Worm (Caenorhabditis elegans) whole organism, midembryonic: ENCODE measurements around the gene F59E12.15.

Source experiments
- T22C8.4 ChIP-seq: fragments of 200-800 bp; sonication (Bioruptor generic); IDR thresholded peaks from 2 replicates; pipeline ENCODE4 v1.3.6; 2022; ENCODE audit warnings: missing genetic modification characterization, missing compliant biosample characterization
- cog-1 ChIP-seq: sonication (generic microtip); optimal IDR thresholded peaks from 2 replicates; lab custom pipeline; 2016; ENCODE audit warnings: missing genetic modification characterization, missing compliant biosample characterization
- flt-1 ChIP-seq: fragments of 200-800 bp; sonication (Bioruptor generic); IDR thresholded peaks from 2 replicates; pipeline ENCODE4 v1.3.6; 2022; ENCODE audit warnings: missing genetic modification characterization, missing compliant biosample characterization
- klf-2 ChIP-seq: fragments of 200-800 bp; sonication (Bioruptor generic); conservative IDR thresholded peaks from 2 replicates; pipeline ENCODE4 v1.3.6; 2022; ENCODE audit warnings: missing genetic modification reagents, missing genetic modification characterization, missing compliant biosample characterization
- med-1 ChIP-seq: sonication (generic microtip); optimal IDR thresholded peaks from 2 replicates; lab custom pipeline; 2017; ENCODE audit warnings: missing genetic modification characterization, mild to moderate bottlenecking, missing compliant biosample characterization, antibody characterized with exemption, missing genetic modification reagents; ENCODE audit not compliant: insufficient read depth
- ref-1 ChIP-seq: fragments of 200-800 bp; sonication (Bioruptor generic); conservative IDR thresholded peaks from 2 replicates; pipeline ENCODE4 v1.3.6; 2022; ENCODE audit warnings: missing genetic modification reagents, missing genetic modification characterization, missing compliant biosample characterization
- tab-1 ChIP-seq: fragments of 200-800 bp; sonication (Bioruptor generic); IDR thresholded peaks from 2 replicates; pipeline ENCODE4 v1.3.6; 2022; ENCODE audit warnings: missing genetic modification characterization, missing compliant biosample characterization
- ztf-23 ChIP-seq: fragments of 200-800 bp; sonication (Bioruptor generic); IDR thresholded peaks from 2 replicates; pipeline ENCODE4 v1.3.6; 2022; ENCODE audit warnings: missing genetic modification reagents, missing genetic modification characterization, missing compliant biosample characterization
- ztf-29 ChIP-seq: fragments of 200-800 bp; sonication (Bioruptor generic); IDR thresholded peaks from 2 replicates; pipeline ENCODE4 v1.3.6; 2022; ENCODE audit warnings: missing genetic modification reagents, missing genetic modification characterization, missing compliant biosample characterization

Gene F59E12.15

DNA sequence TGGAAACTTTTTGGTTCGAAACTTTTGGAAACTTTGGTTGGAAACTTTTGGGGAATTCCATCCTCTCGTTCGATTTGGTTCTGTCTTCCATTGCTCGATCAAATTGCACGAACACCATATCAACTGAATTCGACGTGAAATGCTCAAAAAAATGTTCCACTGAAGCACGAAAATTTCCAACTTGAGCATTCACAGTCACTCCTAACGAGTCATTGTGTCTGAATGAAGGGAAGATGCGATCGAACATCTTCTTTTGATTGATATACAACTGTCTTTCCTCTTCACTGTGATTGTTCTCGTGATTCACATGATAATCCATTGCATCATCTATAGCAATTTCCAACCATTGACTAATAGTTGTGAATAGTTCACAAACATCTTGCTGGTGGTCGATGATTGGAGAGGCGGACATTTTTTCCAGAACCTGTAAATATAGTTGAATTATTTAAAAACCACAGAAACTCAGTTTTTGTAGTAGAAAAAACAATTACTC, at the start of gene F59E12.15:
Gene F59E12.15, minus strand, starts transcription at position 51 of the 493 bp plus-strand sequence.
- TF ChIP-seq cog-1 (tag; lab: Kevin White, UChicago), result no peak
- no peak for TF ChIP-seq ztf-23 (GFP tag; lab: Robert Waterston, UW)
- no peak for TF ChIP-seq klf-2 (GFP tag; lab: Robert Waterston, UW)
- TF ChIP-seq tab-1 (GFP tag; lab: Robert Waterston, UW), result no peak

DNA sequence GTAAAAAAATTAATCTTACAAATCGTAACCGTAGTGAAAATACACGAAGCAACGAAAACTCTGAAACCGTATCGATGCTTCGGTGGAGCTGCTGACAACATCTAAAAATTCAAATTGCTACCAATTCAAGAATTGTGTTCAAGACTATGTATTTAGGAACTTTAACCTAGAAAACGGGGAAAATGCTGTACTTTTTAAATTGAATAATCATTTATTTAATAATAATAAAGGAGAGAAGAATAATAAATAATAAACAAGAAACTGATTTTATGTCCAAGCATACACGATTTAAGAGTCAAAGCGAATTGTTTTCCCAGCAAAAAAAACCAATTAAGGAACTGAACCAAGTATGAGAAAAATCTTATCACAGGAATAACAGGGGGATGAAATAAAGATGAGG, 41.4 kb upstream of the F59E12.15 start, which contains the start of gene C25H3.17:
Gene C25H3.17, minus strand, starts transcription at position 101 of the 400 bp plus-strand sequence.
- TF ChIP-seq klf-2 (GFP tag; lab: Robert Waterston, UW), result no peak
- TF ChIP-seq flt-1, result no peak
- no peak for TF ChIP-seq tab-1 (GFP tag; lab: Robert Waterston, UW)
- TF ChIP-seq ref-1 (GFP tag; lab: Robert Waterston, UW), result no peak
- TF ChIP-seq T22C8.4 (GFP tag; lab: Robert Waterston, UW), result no peak
- TF ChIP-seq med-1, result no peak
- TF ChIP-seq ztf-29 (GFP tag; lab: Robert Waterston, UW), result no peak
- TF ChIP-seq cog-1 (tag; lab: Kevin White, UChicago), result no peak
- no peak for TF ChIP-seq ztf-23 (GFP tag; lab: Robert Waterston, UW)

DNA sequence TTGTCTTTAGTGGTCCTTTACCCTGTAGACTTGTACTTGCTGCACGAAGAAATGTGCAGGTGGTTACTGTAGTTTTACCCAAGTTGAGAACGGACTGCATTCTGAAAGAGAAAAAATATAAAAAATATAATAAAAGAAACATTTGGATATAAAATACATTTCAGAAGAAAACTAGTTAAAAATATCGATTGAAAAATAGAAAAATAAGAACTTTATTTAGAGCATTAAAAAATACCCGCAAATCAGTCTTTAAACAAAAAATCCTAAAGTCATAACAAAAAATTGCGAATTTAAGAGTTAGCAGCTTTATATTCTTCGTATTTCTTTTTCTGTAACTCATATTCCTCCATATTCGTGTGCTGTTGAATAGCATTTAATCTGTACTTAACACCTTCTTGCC, 40.7 kb upstream of the F59E12.15 start, which contains the start of gene C25H3.7:
Gene C25H3.7, minus strand, starts transcription at position 101 of the 400 bp plus-strand sequence.
- TF ChIP-seq ztf-29 (GFP tag; lab: Robert Waterston, UW), result no peak
- TF ChIP-seq cog-1 (tag; lab: Kevin White, UChicago), result no peak
- no peak for TF ChIP-seq T22C8.4 (GFP tag; lab: Robert Waterston, UW)

DNA sequence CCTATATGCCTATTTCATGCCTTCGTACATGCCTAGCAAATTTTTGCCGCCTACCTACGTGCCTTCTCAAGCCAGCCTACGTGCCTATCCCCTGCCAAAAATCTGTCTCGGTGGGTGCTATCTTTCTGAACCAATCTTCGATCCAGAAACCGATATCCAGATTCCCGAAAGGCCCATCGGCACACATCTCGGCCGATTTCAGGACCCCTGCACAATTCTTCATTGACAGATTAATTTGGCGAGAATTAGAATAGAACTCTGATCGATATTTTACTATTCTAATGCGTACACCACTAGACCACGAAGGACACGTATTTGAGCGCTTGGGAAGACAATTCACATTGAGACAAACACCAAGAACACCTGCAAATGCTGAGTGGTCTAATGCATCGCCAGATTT, 39.4 kb upstream of the F59E12.15 start:
- no peak for TF ChIP-seq tab-1 (GFP tag; lab: Robert Waterston, UW)
- no peak for TF ChIP-seq med-1
- TF ChIP-seq flt-1, result peak; percentile 74; the same call in 1 of the 2 replicates
- TF ChIP-seq ref-1 (GFP tag; lab: Robert Waterston, UW), result no peak

DNA sequence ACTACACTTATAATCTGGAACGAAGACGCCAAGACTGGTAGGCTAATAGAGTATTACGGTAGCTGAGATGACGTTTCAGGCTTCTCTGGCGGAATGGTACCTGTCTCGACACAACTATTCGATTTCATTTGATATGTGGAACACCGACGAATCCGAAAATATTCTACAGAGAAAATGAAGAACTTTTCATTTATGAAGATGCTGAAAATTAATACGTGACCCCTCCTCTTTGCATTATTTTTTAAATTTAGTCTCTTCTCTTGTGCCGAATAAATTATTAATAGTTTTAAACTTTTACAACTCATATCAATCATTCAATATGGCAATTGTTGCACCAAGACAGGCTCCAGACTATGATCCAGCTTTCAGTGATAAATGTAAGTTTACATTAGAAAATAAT, 37.8 kb upstream of the F59E12.15 start, which contains the start of gene C25H3.16:
Gene C25H3.16, plus strand, starts transcription at position 301 of the 400 bp plus-strand sequence.
- TF ChIP-seq cog-1 (tag; lab: Kevin White, UChicago) (no peak), ref-1 (GFP tag; lab: Robert Waterston, UW) (no peak), T22C8.4 (GFP tag; lab: Robert Waterston, UW) (no peak), med-1 (no peak), tab-1 (GFP tag; lab: Robert Waterston, UW) (no peak), klf-2 (GFP tag; lab: Robert Waterston, UW) (no peak), ztf-23 (GFP tag; lab: Robert Waterston, UW) (no peak), flt-1 (no peak), ztf-29 (GFP tag; lab: Robert Waterston, UW) (no peak)

DNA sequence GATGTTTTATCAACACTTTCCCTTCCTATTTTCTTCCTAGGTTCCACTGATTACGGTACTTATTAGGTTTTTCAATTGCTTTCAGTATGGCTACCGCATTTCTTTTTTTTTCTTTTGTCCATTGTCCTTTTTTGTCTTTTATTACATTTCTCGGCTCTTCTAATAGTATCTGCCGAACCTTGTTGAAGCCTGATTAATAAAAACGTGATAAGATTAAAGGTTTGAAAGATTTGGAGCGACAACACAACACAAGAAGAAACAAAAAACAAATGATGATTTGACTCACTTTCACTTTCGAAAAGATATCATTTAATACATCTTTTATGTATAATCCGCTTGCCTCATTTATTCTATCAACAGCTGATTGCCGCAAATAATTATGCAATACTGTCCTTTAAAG, 36.9 kb upstream of the F59E12.15 start, which contains the start of gene C25H3.15:
Gene C25H3.15, plus strand, starts transcription at position 301 of the 400 bp plus-strand sequence.
- TF ChIP-seq flt-1 (no peak), T22C8.4 (GFP tag; lab: Robert Waterston, UW) (no peak), cog-1 (tag; lab: Kevin White, UChicago) (no peak), tab-1 (GFP tag; lab: Robert Waterston, UW) (no peak), ztf-23 (GFP tag; lab: Robert Waterston, UW) (no peak), ref-1 (GFP tag; lab: Robert Waterston, UW) (no peak), ztf-29 (GFP tag; lab: Robert Waterston, UW) (no peak), med-1 (no peak), klf-2 (GFP tag; lab: Robert Waterston, UW) (no peak)

DNA sequence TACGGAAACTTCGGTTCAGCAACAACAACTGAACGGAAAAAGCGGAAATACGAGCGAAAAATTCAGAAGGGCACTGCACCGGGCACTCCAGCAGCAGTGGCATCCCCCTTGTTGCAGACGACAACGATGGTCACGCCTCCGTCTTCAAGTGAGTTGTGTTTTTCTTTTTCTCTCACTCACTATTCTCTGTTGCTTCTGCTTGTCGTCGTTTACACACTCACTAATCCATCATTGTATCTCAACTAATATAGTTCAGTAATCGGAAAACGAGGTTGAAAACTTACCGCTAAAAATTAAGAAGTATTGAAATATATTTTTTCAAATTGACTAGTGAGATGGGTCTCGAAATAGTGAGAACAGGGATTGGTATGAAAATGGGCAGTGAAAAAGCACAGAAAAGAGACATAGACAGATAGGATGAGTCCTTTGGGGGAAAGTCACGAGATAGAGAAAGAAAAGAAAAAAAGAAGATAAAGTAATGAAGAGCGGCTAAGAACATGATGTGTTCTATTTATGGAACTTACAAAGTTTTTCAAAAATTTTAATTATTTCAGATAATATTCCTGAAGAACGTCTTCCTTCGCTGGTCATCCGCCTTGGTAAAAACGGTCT, 35.1 kb upstream of the F59E12.15 start:
- no peak for TF ChIP-seq ztf-23 (GFP tag; lab: Robert Waterston, UW)

DNA sequence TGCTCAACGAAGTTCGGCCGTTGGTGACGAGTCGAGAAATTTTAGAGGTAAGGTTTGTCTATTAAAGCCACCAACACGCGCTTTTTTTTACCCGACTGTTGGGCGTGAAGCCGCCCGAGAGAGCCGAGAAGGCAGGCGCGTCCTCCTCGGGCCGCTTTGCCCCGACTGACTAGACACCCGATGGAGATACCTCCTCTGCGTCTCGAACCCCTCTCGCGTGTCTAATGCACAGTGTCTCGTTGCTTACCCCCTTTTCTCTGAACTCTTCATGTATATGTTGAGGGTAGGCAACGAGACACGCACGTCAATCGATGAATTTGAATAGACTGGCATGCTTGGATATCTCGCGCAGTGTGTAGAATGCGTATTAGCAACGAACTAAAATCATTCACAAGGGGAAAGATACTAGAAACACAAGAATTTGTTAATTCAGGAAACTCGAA, 33.6 kb upstream of the F59E12.15 start:
- TF ChIP-seq tab-1 (GFP tag; lab: Robert Waterston, UW), result peak; percentile 85
- TF ChIP-seq ztf-29 (GFP tag; lab: Robert Waterston, UW), result peak; percentile 95
- peak; percentile 95 for TF ChIP-seq flt-1
- TF ChIP-seq ref-1 (GFP tag; lab: Robert Waterston, UW), result peak; percentile 66
- TF ChIP-seq ztf-23 (GFP tag; lab: Robert Waterston, UW), result peak; percentile 91
- TF ChIP-seq klf-2 (GFP tag; lab: Robert Waterston, UW), result peak; percentile 73
- TF ChIP-seq cog-1 (tag; lab: Kevin White, UChicago), result peak; percentile 75
- TF ChIP-seq med-1, result no peak
- TF ChIP-seq T22C8.4 (GFP tag; lab: Robert Waterston, UW), result peak; percentile 86

DNA sequence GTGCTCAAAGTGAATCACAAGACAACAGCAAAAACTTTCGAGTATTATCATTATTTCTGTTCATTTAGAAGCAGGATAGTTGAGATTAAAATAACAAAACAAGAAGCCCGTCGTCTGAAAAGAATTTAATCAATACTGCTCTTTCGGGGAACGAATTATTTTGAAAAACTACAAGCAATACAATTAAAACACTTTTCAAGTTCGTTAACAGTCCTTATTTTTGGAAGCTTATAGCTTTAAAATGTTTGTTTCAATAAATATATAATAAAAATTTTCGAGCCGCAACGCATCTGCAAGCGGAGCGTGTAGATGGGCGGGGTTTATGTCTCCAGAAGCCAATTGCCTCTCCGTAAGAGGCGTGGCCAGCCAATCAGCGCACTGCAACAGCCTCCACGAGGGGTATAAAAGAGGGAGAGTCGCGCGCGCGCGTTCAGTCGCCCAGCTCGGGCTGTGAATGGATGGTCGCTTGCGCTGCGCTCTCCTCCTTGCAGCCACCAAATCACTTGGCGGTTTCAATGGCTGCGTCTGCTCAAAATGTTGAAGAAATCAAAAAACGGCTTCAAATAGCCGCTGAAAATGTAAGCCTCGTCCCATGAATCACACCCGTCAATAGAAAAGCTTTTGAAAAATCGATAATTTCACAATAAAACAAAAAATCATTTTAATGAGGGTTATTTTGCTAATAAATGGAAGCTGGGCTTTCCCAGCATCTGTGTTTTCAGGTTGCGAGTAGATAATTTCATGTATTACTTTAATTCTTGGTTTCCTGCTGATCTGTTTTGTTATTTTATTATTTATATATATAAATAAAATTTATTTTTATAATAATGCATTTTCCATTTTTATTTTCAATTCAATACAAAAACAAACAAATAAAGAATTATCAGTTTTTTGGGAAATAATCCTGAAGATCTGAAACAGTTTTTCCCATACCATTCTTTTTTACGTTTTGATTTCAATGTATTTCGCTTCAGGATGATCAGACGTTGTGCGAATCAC, 32.9 kb upstream of the F59E12.15 start, which contains the start of the genes ift-43 and mdt-26:
Gene ift-43, minus strand, starts transcription at position 51 of the 999 bp plus-strand sequence.
Gene mdt-26, plus strand, starts transcription at position 446 of the 999 bp plus-strand sequence.
- TF ChIP-seq klf-2 (GFP tag; lab: Robert Waterston, UW) (peak; percentile 48; the same call in 1 of the 2 replicates), ztf-29 (GFP tag; lab: Robert Waterston, UW) (peak; percentile 61; the same call in 1 of the 2 replicates), ref-1 (GFP tag; lab: Robert Waterston, UW) (0 out of 2 replicates have a peak, but pooled peaks have one; percentile 7), flt-1 (peak; percentile 86), tab-1 (GFP tag; lab: Robert Waterston, UW) (peak; percentile 76), med-1 (peak; percentile 56), T22C8.4 (GFP tag; lab: Robert Waterston, UW) (peak; percentile 78), cog-1 (tag; lab: Kevin White, UChicago) (peak; percentile 18), ztf-23 (GFP tag; lab: Robert Waterston, UW) (peak; percentile 80)
